Fruit fly (Drosophila melanogaster): Measurements from ENCODE around the gene Myc.

Myc gene

dm6 chrX:3372656-3373268 lies at the start of gene Myc:
Gene Myc (plus strand): TSS chrX:3373159.
- peak; percentile 0 for TF ChIP-seq CrebB (tag; optimal IDR thresholded peaks at IDR 0.05)
- peak; percentile 7 for TF ChIP-seq CG13296 (GFP tag; optimal IDR thresholded peaks at IDR 0.05)
- TF ChIP-seq Jarid2 (GFP tag; optimal IDR thresholded peaks at IDR 0.05): peak; percentile 89
- TF ChIP-seq dm (GFP tag; optimal IDR thresholded peaks at IDR 0.05): peak; percentile 41
- TF ChIP-seq crp (GFP tag; optimal IDR thresholded peaks at IDR 0.05): no peak
- peak; percentile 24 for TF ChIP-seq CG13624 (GFP tag; optimal IDR thresholded peaks at IDR 0.05)
- TF ChIP-seq nom (GFP tag; optimal IDR thresholded peaks at IDR 0.05): peak; percentile 28
- TF ChIP-seq Hmr (GFP tag; optimal IDR thresholded peaks at IDR 0.05): peak; percentile 42
- TF ChIP-seq NFAT (GFP tag; IDR thresholded peaks at IDR 0.05): peak; percentile 42; the same call in 1 of the 2 replicates
- TF ChIP-seq CG34376 (GFP tag; optimal IDR thresholded peaks at IDR 0.05): peak; percentile 81
- TF ChIP-seq sens (GFP tag): peak; percentile 86
- TF ChIP-seq CG11504 (tag; optimal IDR thresholded peaks at IDR 0.05): peak; percentile 88
- peak; percentile 86 for TF ChIP-seq yki (optimal IDR thresholded peaks at IDR 0.05)
- no peak for TF ChIP-seq CG8478 (optimal IDR thresholded peaks at IDR 0.05)
- TF ChIP-seq CG17361 (GFP tag; IDR thresholded peaks at IDR 0.05): 0 out of 3 replicates have a peak, but pooled peaks have one; percentile 9
- no peak for TF ChIP-seq CG13424 (tag; optimal IDR thresholded peaks at IDR 0.05)
- TF ChIP-seq Fer1 (GFP tag; optimal IDR thresholded peaks at IDR 0.05): peak; percentile 28
- peak; percentile 12 for TF ChIP-seq Meics (GFP tag; optimal IDR thresholded peaks at IDR 0.05)
- peak; percentile 70 for TF ChIP-seq CG3163 (GFP tag; optimal IDR thresholded peaks at IDR 0.05)
- TF ChIP-seq vvl (GFP tag; IDR thresholded peaks at IDR 0.05): peak; percentile 50; the same call in 1 of the 2 replicates
- TF ChIP-seq odd (GFP tag; optimal IDR thresholded peaks at IDR 0.05): no peak
- TF ChIP-seq Pdp1 (GFP tag; optimal IDR thresholded peaks at IDR 0.05): peak in 1 of 2 experiments; percentile 85
- TF ChIP-seq pan (optimal IDR thresholded peaks at IDR 0.05): no peak
- TF ChIP-seq pan (GFP tag; optimal IDR thresholded peaks at IDR 0.05 in 1 of 2, IDR thresholded peaks at IDR 0.05 in 1 of 2): no peak
- peak; percentile 93 to 97 for TF ChIP-seq Trl (optimal IDR thresholded peaks at IDR 0.05)
- peak; percentile 58 for TF ChIP-seq Trl (GFP tag; optimal IDR thresholded peaks at IDR 0.05)
- no peak for TF ChIP-seq CG1832 (GFP tag; optimal IDR thresholded peaks at IDR 0.05)
- TF ChIP-seq CG7745 (tag; optimal IDR thresholded peaks at IDR 0.05): peak; percentile 10
- TF ChIP-seq abd-A (tag; optimal IDR thresholded peaks at IDR 0.05): peak; percentile 38
- peak; percentile 33 for TF ChIP-seq CG12769 (tag; optimal IDR thresholded peaks at IDR 0.05)
- TF ChIP-seq CG1603 (tag; optimal IDR thresholded peaks at IDR 0.05): no peak
- 0 out of 3 replicates have a peak, but pooled peaks have one; percentile 32 for TF ChIP-seq Dbx (GFP tag; IDR thresholded peaks at IDR 0.05)
- TF ChIP-seq cg (GFP tag; optimal IDR thresholded peaks at IDR 0.05): peak; percentile 15
- TF ChIP-seq stwl (tag; optimal IDR thresholded peaks at IDR 0.05): peak; percentile 8
- peak; percentile 47 for TF ChIP-seq ewg (GFP tag; optimal IDR thresholded peaks at IDR 0.05)
- TF ChIP-seq ftz-f1 (GFP tag; optimal IDR thresholded peaks at IDR 0.05): peak; percentile 55
- peak; percentile 58; the same call in 1 of the 2 replicates for TF ChIP-seq CG13287 (GFP tag; IDR thresholded peaks at IDR 0.05; ENCODE audit: partially characterized antibody)
- TF ChIP-seq CG12744 (GFP tag; optimal IDR thresholded peaks at IDR 0.05): no peak
- peak; percentile 2 for TF ChIP-seq nau (GFP tag; optimal IDR thresholded peaks at IDR 0.05)
- 0 out of 2 replicates have a peak, but pooled peaks have one; percentile 26 for TF ChIP-seq Taf1 (GFP tag; IDR thresholded peaks at IDR 0.05)
- peak; percentile 12 for TF ChIP-seq Asciz (GFP tag; optimal IDR thresholded peaks at IDR 0.05)
- TF ChIP-seq cwo (GFP tag; optimal IDR thresholded peaks at IDR 0.05): peak; percentile 33
- peak; percentile 49 for TF ChIP-seq sd (tag; optimal IDR thresholded peaks at IDR 0.05)
- peak; percentile 57; the same call in 1 of the 3 replicates for TF ChIP-seq CG34422 (GFP tag; IDR thresholded peaks at IDR 0.05)
- TF ChIP-seq CG33557 (GFP tag; optimal IDR thresholded peaks at IDR 0.05): no peak
- TF ChIP-seq Opbp (GFP tag; IDR thresholded peaks at IDR 0.05; ENCODE audit: partially characterized antibody): 0 out of 3 replicates have a peak, but pooled peaks have one; percentile 34
- peak; percentile 69; the same call in 2 of the 3 replicates for TF ChIP-seq ci (GFP tag; IDR thresholded peaks at IDR 0.05)
- TF ChIP-seq CG6791 (GFP tag; IDR thresholded peaks at IDR 0.05; ENCODE audit: partially characterized antibody): 0 out of 3 replicates have a peak, but pooled peaks have one; percentile 33
